Fruit fly (Drosophila melanogaster) whole organism, wandering third instar larva: ENCODE results near the gene salt.
A peak's percentile ranks its signal among the peaks of the same experiment; 100 is the strongest.

ENCODE experiments used
- Abd-B ChIP-seq: fragments of >200 bp; optimal IDR thresholded peaks from 2 replicates; lab custom pipeline; 2017; ENCODE audit warnings: missing biosample characterization, missing genetic modification characterization
- CG9705 ChIP-seq: fragments of 200-800 bp; sonication (Bioruptor generic); optimal IDR thresholded peaks from 2 replicates; lab custom pipeline; 2018; ENCODE audit warnings: missing biosample characterization, mild to moderate bottlenecking, missing genetic modification characterization
- CrebA ChIP-seq: fragments of 200-800 bp; sonication (Bioruptor generic); optimal IDR thresholded peaks from 2 replicates; lab custom pipeline; 2016; ENCODE audit warnings: missing biosample characterization, mild to moderate bottlenecking, missing genetic modification characterization, borderline replicate concordance
- Dfd ChIP-seq: fragments of >200 bp; optimal IDR thresholded peaks from 2 replicates; lab custom pipeline; 2017; ENCODE audit warnings: missing biosample characterization, missing genetic modification characterization
- Dif ChIP-seq: fragments of 200-275, 200-300 bp; sonication (Bioruptor generic); optimal IDR thresholded peaks from 2 replicates; lab custom pipeline; 2018; ENCODE audit warnings: missing biosample characterization, missing genetic modification characterization; ENCODE audit not compliant: partially characterized antibody
- GATAd ChIP-seq: sonication (Bioruptor generic); optimal IDR thresholded peaks from 2 replicates; lab custom pipeline; 2016; ENCODE audit warnings: missing biosample characterization, missing genetic modification characterization
- HLH106 ChIP-seq: fragments of 200-800 bp; optimal IDR thresholded peaks from 3 replicates; lab custom pipeline; 2019; ENCODE audit warnings: missing biosample characterization, mild to moderate bottlenecking, missing genetic modification characterization, moderate library complexity
- Hnf4 ChIP-seq: fragments of 200-800 bp; sonication (Bioruptor generic); optimal IDR thresholded peaks from 2 replicates; lab custom pipeline; 2016; ENCODE audit warnings: missing biosample characterization, mild to moderate bottlenecking, missing genetic modification characterization
- Hr78 ChIP-seq: fragments of >200 bp; optimal IDR thresholded peaks from 2 replicates; lab custom pipeline; 2017; ENCODE audit warnings: missing biosample characterization, missing genetic modification characterization
- Hr83 ChIP-seq: fragments of 200-300 bp; sonication (Bioruptor generic); optimal IDR thresholded peaks from 2 replicates; lab custom pipeline; 2016; ENCODE audit warnings: missing biosample characterization, mild to moderate bottlenecking, missing genetic modification characterization, moderate library complexity; ENCODE audit not compliant: poor library complexity, severe bottlenecking
- Jra ChIP-seq: sonication (Bioruptor generic); optimal IDR thresholded peaks from 2 replicates; lab custom pipeline; 2016; ENCODE audit warnings: missing biosample characterization, missing genetic modification characterization
- Rel ChIP-seq, 2 experiments: fragments of 200-800 bp; sonication (Bioruptor generic) in 1 of 2; optimal IDR thresholded peaks; 2 replicates in 1 of 2; 3 replicates in 1 of 2; lab custom pipeline; 2016 to 2019; ENCODE audit warnings: mild to moderate bottlenecking in 2 of 2, missing biosample characterization in 2 of 2, missing genetic modification characterization in 2 of 2, moderate library complexity in 1 of 2
- Sp1 ChIP-seq: fragments of 200-800 bp; sonication (Bioruptor generic); optimal IDR thresholded peaks from 3 replicates; lab custom pipeline; 2019; ENCODE audit warnings: missing biosample characterization, mild to moderate bottlenecking, missing genetic modification characterization, moderate library complexity
- Vsx2 ChIP-seq: fragments of 200-300, 225-300 bp; sonication (Bioruptor generic); optimal IDR thresholded peaks from 2 replicates; lab custom pipeline; 2018; ENCODE audit warnings: missing biosample characterization, missing genetic modification characterization; ENCODE audit not compliant: partially characterized antibody
- br ChIP-seq: fragments of 200-800 bp; sonication (Bioruptor generic); optimal IDR thresholded peaks from 2 replicates; lab custom pipeline; 2016; ENCODE audit warnings: missing biosample characterization, missing genetic modification characterization
- dmrt93B ChIP-seq: fragments of 200-800 bp; sonication (Bioruptor generic); optimal IDR thresholded peaks from 2 replicates; lab custom pipeline; 2018; ENCODE audit warnings: missing biosample characterization, mild to moderate bottlenecking, missing genetic modification characterization
- dsf ChIP-seq: sonication (Bioruptor generic); optimal IDR thresholded peaks from 2 replicates; lab custom pipeline; 2016; ENCODE audit warnings: missing biosample characterization, missing genetic modification characterization, borderline replicate concordance
- ey ChIP-seq: fragments of 200-800 bp; sonication (Bioruptor generic); optimal IDR thresholded peaks from 2 replicates; lab custom pipeline; 2016; ENCODE audit warnings: missing biosample characterization, missing genetic modification characterization
- foxo ChIP-seq, 2 experiments: fragments of 200-800 bp; sonication (Bioruptor generic); optimal IDR thresholded peaks; 2 replicates in 1 of 2; 3 replicates in 1 of 2; lab custom pipeline; 2016 to 2017; ENCODE audit warnings: missing biosample characterization in 2 of 2, missing genetic modification characterization in 2 of 2
- fru ChIP-seq: fragments of 200-800 bp; sonication (Bioruptor generic); optimal IDR thresholded peaks from 3 replicates; lab custom pipeline; 2016; ENCODE audit warnings: missing biosample characterization, mild to moderate bottlenecking, missing genetic modification characterization
- h ChIP-seq: fragments of 200-800 bp; sonication (Bioruptor generic); optimal IDR thresholded peaks from 3 replicates; lab custom pipeline; 2016; ENCODE audit warnings: missing biosample characterization, mild to moderate bottlenecking, missing genetic modification characterization
- lola ChIP-seq: fragments of >200 bp; optimal IDR thresholded peaks from 2 replicates; lab custom pipeline; 2017; ENCODE audit warnings: missing biosample characterization, missing genetic modification characterization
- psq ChIP-seq: fragments of 200-800 bp; sonication (Bioruptor generic); optimal IDR thresholded peaks from 3 replicates; lab custom pipeline; 2017; ENCODE audit warnings: missing biosample characterization, mild to moderate bottlenecking, missing genetic modification characterization, moderate library complexity
- rgr ChIP-seq: fragments of 200-800 bp; sonication (Bioruptor generic); optimal IDR thresholded peaks from 3 replicates; lab custom pipeline; 2016; ENCODE audit warnings: missing biosample characterization, mild to moderate bottlenecking, missing genetic modification characterization
- sage ChIP-seq: fragments of 200-800 bp; sonication (Bioruptor generic); optimal IDR thresholded peaks from 2 replicates; lab custom pipeline; 2016; ENCODE audit warnings: missing biosample characterization, mild to moderate bottlenecking, missing genetic modification characterization
- sv ChIP-seq: fragments of 200-800 bp; sonication (Bioruptor generic); optimal IDR thresholded peaks from 3 replicates; lab custom pipeline; 2016; ENCODE audit warnings: missing biosample characterization, missing genetic modification characterization

Gene salt

DNA sequence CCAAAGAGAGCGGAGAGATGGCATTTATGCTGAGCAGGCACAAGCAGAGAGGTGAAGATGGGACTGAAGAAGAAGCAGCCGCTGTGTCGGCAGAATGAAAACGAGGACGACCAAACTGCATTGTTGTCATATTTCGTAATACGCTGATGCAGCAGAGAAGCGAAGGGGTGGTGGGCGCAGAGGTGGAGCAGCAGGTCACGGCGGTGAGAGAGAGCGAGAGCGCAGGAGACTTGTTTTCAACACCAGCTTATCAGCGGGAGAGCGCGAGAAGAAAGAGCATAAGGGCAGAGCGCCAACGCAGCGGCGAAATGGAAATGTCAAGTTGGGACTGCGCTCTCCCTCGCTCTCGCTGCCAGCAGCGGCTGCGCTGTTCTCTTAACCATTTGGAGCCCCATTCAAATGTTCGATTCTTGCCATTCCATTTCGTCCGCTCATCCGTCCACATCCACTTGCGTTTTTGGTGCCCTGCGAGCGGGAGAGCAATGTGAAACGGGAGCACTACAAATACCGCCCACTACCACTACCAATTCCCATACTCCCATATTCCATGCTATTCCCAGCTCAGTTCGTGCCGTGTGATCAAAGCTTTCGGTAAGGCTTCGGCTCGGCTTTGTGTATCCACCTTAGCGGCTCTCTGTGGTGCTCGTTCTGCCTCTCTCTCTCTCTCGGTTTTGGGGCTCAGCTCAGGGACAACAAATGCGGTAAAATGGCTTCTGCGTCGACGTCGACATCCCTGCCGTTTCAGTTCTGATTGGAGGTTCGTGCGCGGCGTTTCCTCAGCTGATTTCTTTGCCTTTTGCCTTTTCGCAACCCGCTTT, 41.0 kb downstream of the salt start, which contains the start of gene ttk (continued):
- TF ChIP-seq h (peak; percentile 64), Rel (GFP tag; optimal IDR thresholded peaks at IDR 0.05; lab: Kevin White, UChicago) (peak; percentile 8), Rel (tag; optimal IDR thresholded peaks at IDR 0.05; lab: Kevin White, UChicago) (no peak)

DNA sequence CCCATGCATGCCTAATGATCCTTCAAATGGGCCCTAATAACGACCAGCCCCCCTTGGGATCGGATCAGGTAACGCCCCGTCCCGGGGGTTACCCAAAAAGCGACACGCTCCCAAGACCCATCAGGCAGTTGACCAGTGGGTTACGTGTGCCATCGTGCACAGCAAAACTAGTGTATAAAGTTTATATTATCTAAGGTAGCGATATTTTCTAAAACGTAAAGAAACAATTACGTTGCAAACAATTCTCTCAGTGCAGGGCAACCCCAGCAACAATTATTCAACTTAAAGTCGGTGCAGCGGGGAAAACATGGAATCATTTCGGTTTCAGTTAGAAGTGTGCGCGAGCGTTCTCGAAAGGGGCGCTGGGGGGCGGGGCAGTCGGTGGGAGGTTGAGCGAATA, 41.9 kb downstream of the salt start:
- TF ChIP-seq Dif (GFP tag; lab: Kevin White, UChicago) (no peak), Rel (GFP tag; optimal IDR thresholded peaks at IDR 0.05; lab: Kevin White, UChicago) (no peak), Rel (tag; optimal IDR thresholded peaks at IDR 0.05; lab: Kevin White, UChicago) (peak; percentile 22)
- TF ChIP-seq, all 38 proteins: peak for 1

DNA sequence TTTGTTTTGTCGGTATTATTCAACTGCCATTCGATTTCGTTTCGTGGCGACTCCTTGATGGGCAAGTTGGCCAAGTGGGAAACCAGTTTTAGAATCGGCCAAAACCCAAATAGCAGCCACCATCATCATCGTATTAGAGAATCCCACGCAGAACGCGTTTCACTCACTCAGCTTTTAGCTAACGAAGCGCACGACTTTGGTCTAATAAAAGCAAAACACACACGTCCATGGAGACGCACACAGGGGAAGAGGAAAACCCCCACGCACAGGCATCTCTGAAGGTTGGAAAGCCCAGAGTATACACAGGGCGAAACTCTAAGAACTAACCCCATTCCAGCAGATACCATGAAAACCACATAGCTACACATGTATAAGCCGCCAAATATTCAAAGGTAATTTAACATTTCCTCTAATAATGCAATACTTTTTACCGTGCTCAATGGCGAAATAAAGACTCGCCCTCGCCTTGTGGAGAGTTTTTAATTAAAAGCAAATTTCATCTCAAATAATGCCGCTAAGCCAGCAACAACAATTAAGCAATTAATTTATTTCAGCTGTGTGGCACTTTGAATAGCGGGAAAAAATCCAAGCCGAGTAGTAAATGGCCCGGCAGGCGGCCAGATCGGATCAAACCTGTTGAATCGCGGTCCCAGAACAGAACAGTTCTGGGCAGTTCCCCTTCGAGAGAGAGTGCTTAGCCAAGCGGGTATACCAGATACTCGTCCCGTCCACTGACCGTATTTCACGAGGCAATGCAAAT, 43.1 kb downstream of the salt start:
- TF ChIP-seq Hr78 (GFP tag; lab: Kevin White, UChicago) (no peak), Hnf4 (GFP tag; lab: Kevin White, UChicago) (no peak), Hr83 (GFP tag; lab: Kevin White, UChicago) (no peak)

DNA sequence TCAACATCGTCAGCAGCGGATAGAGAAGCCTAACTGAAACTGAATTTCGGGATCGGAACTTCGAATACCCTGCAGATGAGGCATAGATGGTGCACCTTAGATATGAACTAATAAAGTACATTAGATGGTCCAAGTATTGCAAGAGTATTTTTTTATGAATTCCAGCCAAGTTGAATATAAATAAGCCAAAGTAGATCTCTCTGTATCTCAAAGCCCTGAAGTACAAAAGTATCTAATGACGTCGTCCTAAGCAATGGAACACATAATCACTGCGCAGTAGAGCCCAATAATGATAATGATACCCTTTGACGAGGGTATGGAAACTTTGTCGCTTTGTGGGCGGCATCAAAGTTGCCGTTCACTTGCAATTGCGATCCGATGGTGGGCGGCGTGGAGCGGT, 44.7 kb downstream of the salt start:
- TF ChIP-seq dsf (GFP tag; lab: Kevin White, UChicago) = no peak
- no peak for TF ChIP-seq dmrt93B (GFP tag; lab: Kevin White, UChicago)
- no peak for TF ChIP-seq br (GFP tag; lab: Kevin White, UChicago)
- TF ChIP-seq CrebA (GFP tag; lab: Kevin White, UChicago) = no peak
- TF ChIP-seq fru (GFP tag; lab: Kevin White, UChicago) = no peak

DNA sequence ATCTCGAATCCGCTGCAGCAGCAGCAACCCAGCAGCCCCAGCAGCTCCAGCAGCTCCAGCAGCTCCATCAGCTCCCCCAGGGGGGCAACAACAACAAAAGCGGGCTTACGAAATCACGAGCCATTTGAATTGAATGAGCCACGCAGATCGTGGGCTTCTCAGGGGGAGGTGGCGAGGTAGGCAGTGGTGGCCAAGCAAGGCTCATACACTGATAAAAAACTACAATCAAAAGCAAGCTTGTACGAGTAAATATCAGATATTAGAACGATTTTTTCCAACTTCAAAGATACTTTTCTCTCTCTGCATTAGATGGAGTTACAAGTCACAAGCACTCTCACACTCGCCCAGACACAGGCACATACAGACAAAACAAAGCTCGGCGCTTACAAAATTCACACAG, 45.4 kb downstream of the salt start:
- TF ChIP-seq HLH106 (peak; percentile 40), Dif (GFP tag; lab: Kevin White, UChicago) (no peak), foxo (GFP tag; optimal IDR thresholded peaks at IDR 0.05; lab: Kevin White, UChicago) (peak in 1 of 2 experiments; percentile 49), sv (GFP tag; lab: Kevin White, UChicago) (no peak), CG9705 (GFP tag; lab: Kevin White, UChicago) (no peak), GATAd (GFP tag; lab: Kevin White, UChicago) (no peak), sage (no peak), ey (GFP tag; lab: Kevin White, UChicago) (peak; percentile 35), Jra (GFP tag; lab: Kevin White, UChicago) (no peak), h (peak; percentile 54), Dfd (GFP tag; lab: Kevin White, UChicago) (no peak), Sp1 (GFP tag; lab: Kevin White, UChicago) (peak; percentile 0), rgr (GFP tag; lab: Kevin White, UChicago) (peak; percentile 39), fru (GFP tag; lab: Kevin White, UChicago) (peak; percentile 22)
- TF ChIP-seq, all 38 proteins: peak for 7

DNA sequence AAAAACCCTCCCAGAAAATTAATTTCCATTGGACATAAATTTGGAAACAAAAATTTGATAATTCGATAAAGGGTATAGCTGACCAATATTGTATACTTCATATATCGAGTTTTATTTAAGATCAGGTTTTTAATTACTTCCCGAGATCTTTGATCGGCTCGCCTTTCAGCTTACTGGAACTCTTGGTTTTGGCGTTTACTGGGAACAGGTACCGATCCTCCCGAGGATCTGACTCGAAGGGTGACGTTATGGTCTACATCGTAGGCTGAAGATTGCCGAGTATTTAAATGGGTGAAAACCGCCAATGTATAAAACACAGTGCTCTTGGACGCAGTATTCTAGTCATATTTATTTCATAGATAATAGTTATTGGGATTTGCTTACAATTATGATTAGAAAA, 46.3 kb downstream of the salt start, which contains the start of gene CG42693:
CG42693 (minus strand) TSS at position 101 of the 400 bp plus-strand sequence.
- TF ChIP-seq Dfd (GFP tag; lab: Kevin White, UChicago) (no peak), Abd-B (GFP tag; lab: Kevin White, UChicago) (no peak)

DNA sequence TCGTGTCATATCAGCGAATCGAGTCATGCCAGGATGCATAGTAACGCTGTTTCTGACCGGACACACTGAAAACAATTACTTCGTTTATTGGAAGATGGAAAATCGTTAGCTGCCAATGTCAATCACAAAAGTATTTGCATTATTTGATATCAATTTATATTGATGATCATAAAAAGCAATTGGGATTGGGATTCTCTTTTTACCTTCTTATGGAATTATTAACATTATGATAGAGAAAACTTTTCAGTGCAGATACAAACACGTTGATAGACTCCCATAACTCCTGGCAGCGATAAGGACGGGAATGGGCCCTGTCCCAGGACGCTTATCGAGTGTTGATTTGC, 47.6 kb downstream of the salt start:
- no peak for TF ChIP-seq psq (GFP tag; lab: Kevin White, UChicago)
- TF ChIP-seq lola (GFP tag; lab: Kevin White, UChicago) = no peak
- no peak for TF ChIP-seq sv (GFP tag; lab: Kevin White, UChicago)
- no peak for TF ChIP-seq Vsx2 (GFP tag; lab: Kevin White, UChicago)
- no peak for TF ChIP-seq br (GFP tag; lab: Kevin White, UChicago)
- TF ChIP-seq CrebA (GFP tag; lab: Kevin White, UChicago) = no peak
- no peak for TF ChIP-seq foxo (GFP tag; optimal IDR thresholded peaks at IDR 0.05; lab: Kevin White, UChicago)
- TF ChIP-seq GATAd (GFP tag; lab: Kevin White, UChicago) = no peak
- TF ChIP-seq Dfd (GFP tag; lab: Kevin White, UChicago) = no peak
